Worm (Caenorhabditis elegans): ENCODE data around the gene ndua-7.

Gene ndua-7

DNA sequence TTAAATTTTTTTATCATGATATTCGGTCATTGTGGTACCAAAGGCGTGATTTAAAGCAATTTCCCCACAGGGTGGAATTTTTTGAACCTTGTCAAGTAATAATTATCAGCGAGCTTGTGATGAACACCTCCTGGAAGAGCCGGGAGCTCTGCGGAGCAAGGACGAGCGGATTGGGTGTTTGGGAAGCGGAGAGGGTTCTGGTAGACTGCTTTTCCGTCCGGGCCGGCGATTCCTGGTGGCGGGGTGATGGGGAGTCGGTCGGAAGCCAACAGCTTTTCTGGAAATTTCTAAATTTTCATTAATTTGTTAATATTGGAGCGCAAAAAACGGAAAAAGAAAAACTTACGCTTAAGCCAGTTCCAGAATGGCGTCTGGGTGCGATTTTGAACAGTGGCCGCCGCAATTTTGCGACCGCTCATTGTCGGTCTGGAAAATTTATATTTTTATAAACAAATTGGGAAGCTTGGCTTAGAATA lies at the start of gene ndua-7:
Gene ndua-7 (minus strand): TSS at position 426 of the 476 bp plus-strand sequence.
- no peak for TF ChIP-seq ham-2 (GFP tag; optimal IDR thresholded peaks at IDR 0.05)
- no peak for TF ChIP-seq bed-3 (GFP tag; optimal IDR thresholded peaks at IDR 0.05)
- TF ChIP-seq unc-62 (GFP tag; optimal IDR thresholded peaks at IDR 0.05) = no peak
- no peak for TF ChIP-seq ces-1 (GFP tag; optimal IDR thresholded peaks at IDR 0.05)

DNA sequence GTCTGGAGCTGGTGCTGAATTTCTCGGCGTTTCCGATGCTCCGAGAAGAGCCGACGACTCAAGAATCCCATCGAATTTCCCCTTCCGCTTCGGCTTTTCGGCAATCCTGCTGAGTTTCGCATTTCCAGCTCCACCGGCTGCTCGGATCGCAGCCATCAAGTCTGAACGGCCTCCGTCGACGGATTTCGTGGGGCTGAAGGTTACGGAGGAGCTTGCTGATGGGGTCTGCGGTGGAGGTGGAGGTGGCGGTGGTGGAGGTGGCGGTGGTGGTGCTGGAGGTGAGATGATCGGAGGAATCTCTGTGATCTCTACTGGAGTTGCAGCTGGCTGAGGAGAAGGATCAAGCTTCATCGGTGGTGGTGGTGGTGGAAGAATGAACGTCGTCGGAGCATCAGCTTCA lies 48.6 kb upstream of the ndua-7 start:
- TF ChIP-seq flh-1 (GFP tag; optimal IDR thresholded peaks at IDR 0.05) (no peak), mep-1 (tag; optimal IDR thresholded peaks at IDR 0.05) (no peak), bed-3 (GFP tag; optimal IDR thresholded peaks at IDR 0.05) (no peak), ham-2 (GFP tag; optimal IDR thresholded peaks at IDR 0.05) (no peak), zip-8 (tag; optimal IDR thresholded peaks at IDR 0.05) (no peak), hlh-1 (tag; optimal IDR thresholded peaks at IDR 0.05) (no peak)

DNA sequence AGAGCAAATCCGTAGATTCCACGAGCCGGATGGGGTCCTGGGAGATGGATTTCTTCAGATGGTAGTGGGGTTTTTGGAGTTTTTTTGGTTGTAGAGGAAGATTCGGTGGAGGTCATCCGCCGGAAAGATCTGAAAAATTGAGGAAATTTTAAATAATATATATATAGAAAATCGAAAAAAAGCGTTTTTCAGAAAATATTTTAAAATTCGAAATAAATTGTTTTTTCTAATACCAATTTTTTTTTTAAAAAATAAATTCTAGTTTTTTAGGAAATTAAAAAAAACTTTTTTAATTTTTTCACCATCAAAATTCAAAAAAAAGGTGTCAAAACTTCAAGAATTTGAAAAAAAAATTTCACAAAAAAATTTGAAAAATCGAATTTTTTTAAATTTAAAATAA lies 46.6 kb upstream of the ndua-7 start, which contains the start of the genes noa-1 and Y48E1B.17:
Gene noa-1 (minus strand): TSS at position 101 of the 400 bp plus-strand sequence.
Gene Y48E1B.17 (minus strand): TSS at position 129 of the 400 bp plus-strand sequence.
- TF ChIP-seq nhr-28 (tag; optimal IDR thresholded peaks at IDR 0.05) = no peak
- TF ChIP-seq sem-2 (GFP tag; optimal IDR thresholded peaks at IDR 0.05) = no peak
- TF ChIP-seq drap-1 (GFP tag; optimal IDR thresholded peaks at IDR 0.05) = no peak
- no peak for TF ChIP-seq ces-1 (GFP tag; optimal IDR thresholded peaks at IDR 0.05)
- TF ChIP-seq unc-62 (GFP tag; optimal IDR thresholded peaks at IDR 0.05) = no peak
- TF ChIP-seq unc-120 (tag; optimal IDR thresholded peaks at IDR 0.05; ENCODE audit: poor library complexity, severe bottlenecking) = no peak
- no peak for TF ChIP-seq ceh-39 (tag; optimal IDR thresholded peaks at IDR 0.05)
- TF ChIP-seq ztf-11 (tag; optimal IDR thresholded peaks at IDR 0.05) = no peak
- no peak for TF ChIP-seq flh-1 (GFP tag; optimal IDR thresholded peaks at IDR 0.05)
- TF ChIP-seq lin-13 (tag; optimal IDR thresholded peaks at IDR 0.05) = no peak
- no peak for TF ChIP-seq nhr-12 (tag; optimal IDR thresholded peaks at IDR 0.05)
- TF ChIP-seq mls-2 (tag; optimal IDR thresholded peaks at IDR 0.05) = no peak

DNA sequence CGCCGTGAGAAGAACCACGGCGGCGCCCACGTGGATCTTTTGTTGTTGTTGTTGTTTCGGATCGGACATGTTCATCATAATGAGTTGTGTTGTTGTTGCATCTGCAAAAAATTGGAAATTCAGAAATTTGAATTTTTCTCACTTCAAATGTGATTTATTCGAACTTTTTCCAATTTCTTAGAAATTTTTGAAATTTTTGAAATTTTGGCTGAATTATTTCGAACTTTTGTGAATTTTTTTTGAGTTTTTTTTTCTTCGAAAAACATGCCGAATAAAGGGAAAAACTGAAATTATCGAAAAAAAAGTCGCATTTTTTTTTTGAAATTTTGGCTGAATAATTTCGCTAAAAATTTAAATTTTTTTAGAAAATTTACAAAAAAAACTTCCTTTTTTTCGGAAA lies 36.7 kb upstream of the ndua-7 start, which contains the start of gene snx-14:
Gene snx-14 (minus strand): TSS at position 101 of the 400 bp plus-strand sequence.
- no peak for TF ChIP-seq mep-1 (tag; optimal IDR thresholded peaks at IDR 0.05)

DNA sequence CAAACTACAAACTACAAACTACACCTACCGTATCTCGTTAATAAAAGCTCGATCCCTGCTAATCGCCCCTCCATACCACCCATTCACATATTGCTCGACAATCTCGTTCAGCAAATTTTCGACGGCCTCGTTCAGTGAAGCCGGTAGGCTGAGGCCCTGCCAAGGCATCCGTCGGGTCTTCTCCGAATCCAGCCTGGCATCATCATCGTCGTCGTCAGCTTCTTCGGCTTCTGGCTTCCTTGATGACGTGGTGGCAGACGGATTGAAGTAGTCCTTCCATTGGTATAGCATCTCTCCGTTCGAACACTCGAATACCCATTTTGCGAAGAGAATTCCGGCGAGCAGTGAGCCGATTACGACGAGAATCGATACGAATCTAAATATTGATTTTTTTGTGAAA lies 36.3 kb upstream of the ndua-7 start:
- TF ChIP-seq drap-1 (GFP tag; optimal IDR thresholded peaks at IDR 0.05) = no peak
- TF ChIP-seq ceh-83 (GFP tag; optimal IDR thresholded peaks at IDR 0.05) = no peak
- no peak for TF ChIP-seq ztf-11 (tag; optimal IDR thresholded peaks at IDR 0.05)
- TF ChIP-seq hlh-1 (tag; optimal IDR thresholded peaks at IDR 0.05) = no peak
- no peak for TF ChIP-seq lin-13 (tag; optimal IDR thresholded peaks at IDR 0.05)
- TF ChIP-seq zip-8 (tag; optimal IDR thresholded peaks at IDR 0.05) = no peak
- TF ChIP-seq nhr-12 (tag; optimal IDR thresholded peaks at IDR 0.05) = no peak
- no peak for TF ChIP-seq blmp-1 (tag; optimal IDR thresholded peaks at IDR 0.05)
- TF ChIP-seq sem-2 (GFP tag; optimal IDR thresholded peaks at IDR 0.05) = no peak
- no peak for TF ChIP-seq nhr-28 (tag; optimal IDR thresholded peaks at IDR 0.05)
- TF ChIP-seq elt-1 (tag; optimal IDR thresholded peaks at IDR 0.05; ENCODE audit: borderline replicate concordance, insufficient read depth) = no peak
- no peak for TF ChIP-seq bed-3 (GFP tag; optimal IDR thresholded peaks at IDR 0.05)
- TF ChIP-seq elt-3 (tag; optimal IDR thresholded peaks at IDR 0.05) = no peak
- no peak for TF ChIP-seq mab-5 (tag; optimal IDR thresholded peaks at IDR 0.05)
- TF ChIP-seq unc-62 (GFP tag; optimal IDR thresholded peaks at IDR 0.05) = no peak
- no peak for TF ChIP-seq unc-120 (tag; optimal IDR thresholded peaks at IDR 0.05; ENCODE audit: poor library complexity, severe bottlenecking)

DNA sequence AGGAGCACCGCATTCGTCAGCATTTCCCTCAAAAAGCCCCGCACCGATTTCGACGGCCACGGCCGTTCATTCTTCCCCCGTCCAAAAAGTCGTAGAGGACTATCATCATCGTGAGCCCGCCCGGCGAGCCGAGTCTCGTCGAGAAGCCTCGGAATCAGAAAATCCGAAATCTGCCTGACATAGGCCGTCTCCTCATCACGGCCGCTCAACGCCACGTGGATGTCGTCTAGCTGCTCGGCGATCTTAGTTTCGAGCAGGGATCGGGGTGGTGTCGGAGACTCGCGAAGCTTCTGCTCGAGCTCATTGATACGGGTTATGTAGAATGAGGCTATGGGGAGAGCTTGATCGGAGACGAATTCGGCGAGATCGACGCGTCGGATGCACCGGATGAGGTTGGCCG lies 34.7 kb upstream of the ndua-7 start:
- no peak for TF ChIP-seq blmp-1 (tag; optimal IDR thresholded peaks at IDR 0.05)
- no peak for TF ChIP-seq bed-3 (GFP tag; optimal IDR thresholded peaks at IDR 0.05)
- TF ChIP-seq flh-1 (GFP tag; optimal IDR thresholded peaks at IDR 0.05) = no peak
- no peak for TF ChIP-seq ceh-39 (tag; optimal IDR thresholded peaks at IDR 0.05)
- no peak for TF ChIP-seq mls-2 (tag; optimal IDR thresholded peaks at IDR 0.05)
- TF ChIP-seq snpc-4 (tag; optimal IDR thresholded peaks at IDR 0.05) = no peak
- no peak for TF ChIP-seq tbx-8 (GFP tag; optimal IDR thresholded peaks at IDR 0.05)
- TF ChIP-seq pha-4 (tag; optimal IDR thresholded peaks at IDR 0.05) = no peak
- TF ChIP-seq drap-1 (GFP tag; optimal IDR thresholded peaks at IDR 0.05) = no peak
- TF ChIP-seq unc-120 (tag; optimal IDR thresholded peaks at IDR 0.05; ENCODE audit: poor library complexity, severe bottlenecking) = no peak
- no peak for TF ChIP-seq lin-32 (GFP tag; optimal IDR thresholded peaks at IDR 0.05)
- no peak for TF ChIP-seq ces-1 (GFP tag; optimal IDR thresholded peaks at IDR 0.05)
- TF ChIP-seq unc-39 (tag; optimal IDR thresholded peaks at IDR 0.05) = no peak
- no peak for TF ChIP-seq unc-62 (GFP tag; optimal IDR thresholded peaks at IDR 0.05)
- no peak for TF ChIP-seq lsy-2 (tag; optimal IDR thresholded peaks at IDR 0.05)
- no peak for TF ChIP-seq ztf-11 (tag; optimal IDR thresholded peaks at IDR 0.05)
- TF ChIP-seq elt-3 (tag; optimal IDR thresholded peaks at IDR 0.05) = no peak
- no peak for TF ChIP-seq sem-2 (GFP tag; optimal IDR thresholded peaks at IDR 0.05)
